Fruit fly (Drosophila melanogaster) whole organism, adult: ENCODE data around the gene CG10663.
A peak's percentile ranks its signal among the peaks of the same experiment; 100 is the strongest.

Experiments
- CG11617 ChIP-seq: fragments of 200-800 bp; sonication (Bioruptor generic); optimal IDR thresholded peaks from 2 replicates; lab custom pipeline; 2017; ENCODE audit warnings: mild to moderate bottlenecking, missing biosample characterization, missing genetic modification reagents, missing genetic modification characterization
- CG12768 ChIP-seq: fragments of 200-800 bp; sonication (Bioruptor generic); optimal IDR thresholded peaks from 2 replicates; lab custom pipeline; 2017; ENCODE audit warnings: missing biosample characterization, missing genetic modification characterization, mild to moderate bottlenecking, moderate library complexity, missing genetic modification reagents
- CG14711 ChIP-seq: fragments of 200-800 bp; sonication (Bioruptor generic); optimal IDR thresholded peaks from 2 replicates; lab custom pipeline; 2018; ENCODE audit warnings: missing biosample characterization, mild to moderate bottlenecking, missing genetic modification characterization, moderate library complexity
- CG1620 ChIP-seq: fragments of 200-800 bp; sonication (Bioruptor generic); optimal IDR thresholded peaks from 2 replicates; lab custom pipeline; 2016; ENCODE audit warnings: missing biosample characterization, missing genetic modification characterization
- CG33017 ChIP-seq: fragments of 200-800 bp; sonication (Bioruptor generic); optimal IDR thresholded peaks from 2 replicates; lab custom pipeline; 2018; ENCODE audit warnings: missing biosample characterization, mild to moderate bottlenecking, missing genetic modification characterization, moderate library complexity
- CG5204 ChIP-seq: fragments of 200-800 bp; sonication (Bioruptor generic); optimal IDR thresholded peaks from 2 replicates; lab custom pipeline; 2016; ENCODE audit warnings: missing biosample characterization, missing genetic modification characterization
- CG7045 ChIP-seq: fragments of 200-800 bp; sonication (Bioruptor generic); optimal IDR thresholded peaks from 2 replicates; lab custom pipeline; 2017; ENCODE audit warnings: missing biosample characterization, mild to moderate bottlenecking, missing genetic modification characterization
- CG7101 ChIP-seq: fragments of 200-800 bp; sonication (Bioruptor generic); optimal IDR thresholded peaks from 2 replicates; lab custom pipeline; 2018; ENCODE audit warnings: missing biosample characterization, mild to moderate bottlenecking, missing genetic modification characterization, moderate library complexity
- Clk ChIP-seq: fragments of 200-800 bp; sonication (Bioruptor generic); optimal IDR thresholded peaks from 2 replicates; lab custom pipeline; 2017; ENCODE audit warnings: missing biosample characterization, missing genetic modification characterization
- Crg-1 ChIP-seq: fragments of 200-800 bp; sonication (Bioruptor generic); optimal IDR thresholded peaks from 2 replicates; lab custom pipeline; 2016; ENCODE audit warnings: missing biosample characterization, missing genetic modification characterization
- Hr96 ChIP-seq: fragments of 200-800 bp; sonication (Bioruptor generic); optimal IDR thresholded peaks from 2 replicates; lab custom pipeline; 2016; ENCODE audit warnings: missing biosample characterization, missing genetic modification characterization
- Mnt ChIP-seq: fragments of 200-800 bp; sonication (Bioruptor generic); optimal IDR thresholded peaks from 2 replicates; lab custom pipeline; 2016; ENCODE audit warnings: missing biosample characterization, mild to moderate bottlenecking, missing genetic modification characterization
- bab1 ChIP-seq: fragments of 200-800 bp; sonication (Bioruptor generic); optimal IDR thresholded peaks from 3 replicates; lab custom pipeline; 2019; ENCODE audit warnings: missing biosample characterization, mild to moderate bottlenecking, missing genetic modification characterization, moderate library complexity
- cic ChIP-seq: fragments of 200-800 bp; sonication (Bioruptor generic); optimal IDR thresholded peaks from 2 replicates; lab custom pipeline; 2017; ENCODE audit warnings: missing biosample characterization, mild to moderate bottlenecking, missing genetic modification characterization, moderate library complexity
- cnc ChIP-seq, 2 experiments: fragments of >200 bp; optimal IDR thresholded peaks; 2 replicates each; lab custom pipeline; 2017
- kay ChIP-seq: fragments of 200-800 bp; sonication (Bioruptor generic); peaks from one replicate; lab custom pipeline; 2016; ENCODE audit warnings: missing biosample characterization, missing genetic modification characterization, borderline replicate concordance
- ovo ChIP-seq: fragments of 200-800 bp; sonication (Bioruptor generic); optimal IDR thresholded peaks from 2 replicates; lab custom pipeline; 2016; ENCODE audit warnings: missing biosample characterization, missing genetic modification characterization
- pad ChIP-seq: fragments of 200-800 bp; sonication (Bioruptor generic); optimal IDR thresholded peaks from 3 replicates; lab custom pipeline; 2017; ENCODE audit warnings: missing biosample characterization, missing genetic modification characterization, mild to moderate bottlenecking, moderate library complexity, missing genetic modification reagents
- tj ChIP-seq: fragments of 200-800 bp; sonication (Bioruptor generic); optimal IDR thresholded peaks from 3 replicates; lab custom pipeline; 2017; ENCODE audit warnings: missing biosample characterization, mild to moderate bottlenecking, missing genetic modification characterization, moderate library complexity
- toe ChIP-seq: fragments of 200-800 bp; sonication (Bioruptor generic); optimal IDR thresholded peaks from 2 replicates; lab custom pipeline; 2016; ENCODE audit warnings: missing biosample characterization, missing genetic modification characterization

The CG10663 gene

DNA sequence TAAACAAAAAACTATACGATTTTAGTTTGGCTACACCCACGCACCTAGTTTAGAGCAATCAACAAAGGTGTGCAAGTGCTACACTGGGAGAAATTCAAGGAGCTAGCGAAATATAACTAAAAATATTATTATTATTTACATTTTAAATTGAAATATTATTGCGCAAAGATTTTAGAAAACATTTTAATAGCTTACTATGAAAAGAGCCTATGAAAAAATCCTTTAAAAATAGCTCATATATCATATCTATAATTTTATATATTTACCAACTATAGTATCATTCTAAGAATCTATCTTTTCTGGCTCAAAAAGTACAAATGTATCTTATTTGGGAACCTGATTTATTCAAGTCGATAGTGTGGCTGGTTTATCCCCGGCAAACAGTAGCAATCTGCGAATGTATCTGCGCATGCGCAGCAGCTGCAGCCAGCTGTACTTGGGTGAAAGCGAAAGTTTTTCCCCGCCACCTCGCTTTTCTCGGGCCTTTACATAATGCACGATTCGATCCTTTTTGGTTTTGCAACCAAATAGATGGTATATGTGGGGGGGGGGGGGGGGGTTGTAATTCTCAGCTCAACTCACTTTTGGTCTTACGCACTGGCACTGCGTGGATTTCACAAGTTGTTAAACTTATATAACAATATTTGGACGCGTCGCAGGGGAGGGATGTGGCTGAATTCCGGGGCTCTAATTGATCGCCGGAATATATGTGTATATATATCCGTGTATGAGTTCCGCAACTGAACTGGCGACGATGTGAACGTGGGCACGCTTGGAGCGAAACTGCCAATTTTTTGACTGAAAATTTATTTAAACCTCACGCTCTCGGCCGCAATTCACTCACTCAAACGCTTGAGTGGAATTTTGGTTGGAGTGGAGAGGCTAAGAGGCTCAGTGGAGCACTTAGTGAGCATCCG lies 11.9 kb upstream of the CG10663 start, which contains the start of gene CG10657:
Gene CG10657 (minus strand): TSS at position 789 of the 917 bp plus-strand sequence.
- TF ChIP-seq kay (GFP tag; lab: Kevin White, UChicago): peak; percentile 25
- no peak for TF ChIP-seq bab1 (GFP tag; lab: Kevin White, UChicago)

- TF ChIP-seq pad (GFP tag; lab: Kevin White, UChicago) (no peak), CG5204 (peak; percentile 27)
These were observed 10.5 kb upstream of the CG10663 start for dm6 chr3L:12495312-12495725.

dm6 chr3L:12494273-12494672 lies 9.4 kb upstream of the CG10663 start:
- no peak for TF ChIP-seq cic (GFP tag; lab: Kevin White, UChicago)
- TF ChIP-seq Hr96 (GFP tag; lab: Kevin White, UChicago): no peak
- TF ChIP-seq CG12768 (GFP tag; lab: Kevin White, UChicago): no peak
- TF ChIP-seq CG11617 (GFP tag; lab: Kevin White, UChicago): no peak
- no peak for TF ChIP-seq CG33017 (tag; lab: Kevin White, UChicago)
- no peak for TF ChIP-seq Crg-1 (GFP tag; lab: Kevin White, UChicago)

DNA sequence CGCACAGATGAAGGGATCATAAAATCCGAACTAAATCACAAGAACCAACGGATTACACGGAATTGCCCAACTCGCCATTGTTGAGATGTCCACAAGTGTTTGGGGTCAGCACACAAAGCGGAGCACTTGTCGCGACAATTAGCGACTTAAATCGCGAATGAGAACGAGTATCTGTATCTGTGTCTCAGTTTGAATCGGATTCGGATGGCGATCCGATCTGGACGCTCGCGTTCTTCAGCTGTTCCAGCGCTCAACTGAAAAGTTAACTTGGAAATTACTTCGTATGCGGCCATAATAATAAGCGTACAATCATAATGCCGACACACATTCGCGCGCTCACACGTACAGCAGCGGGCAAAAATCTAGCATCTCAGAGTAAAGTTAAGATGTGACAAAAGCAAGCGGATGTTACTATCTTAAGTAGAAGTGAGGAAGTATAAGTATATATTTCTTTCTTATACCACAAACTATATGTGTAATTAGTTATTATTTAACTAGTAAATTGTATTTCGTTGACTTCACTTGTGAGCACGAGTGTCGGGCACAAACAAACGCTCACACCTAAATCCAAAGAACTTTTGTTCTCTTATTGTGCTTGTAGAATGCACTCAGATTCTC lies 5.7 kb upstream of the CG10663 start, which contains the start of gene CG10660:
Gene CG10660 (minus strand): TSS at position 259 of the 618 bp plus-strand sequence.
- TF ChIP-seq CG5204 (peak; percentile 89), CG7045 (peak; percentile 88), CG1620 (GFP tag; lab: Kevin White, UChicago) (peak; percentile 54), CG12768 (GFP tag; lab: Kevin White, UChicago) (peak; percentile 90), pad (GFP tag; lab: Kevin White, UChicago) (peak; percentile 58), toe (peak; percentile 58), Clk (GFP tag; lab: Kevin White, UChicago) (peak; percentile 74), Mnt (GFP tag; lab: Kevin White, UChicago) (peak; percentile 68), Hr96 (GFP tag; lab: Kevin White, UChicago) (peak; percentile 64), Crg-1 (GFP tag; lab: Kevin White, UChicago) (peak; percentile 56), CG7101 (tag; lab: Kevin White, UChicago) (peak; percentile 94), CG33017 (tag; lab: Kevin White, UChicago) (peak; percentile 96), cic (GFP tag; lab: Kevin White, UChicago) (peak; percentile 47), cnc (optimal IDR thresholded peaks at IDR 0.05; lab: Kevin White, UChicago) (no peak), CG11617 (GFP tag; lab: Kevin White, UChicago) (peak; percentile 86), kay (GFP tag; lab: Kevin White, UChicago) (peak; percentile 95), tj (GFP tag; lab: Kevin White, UChicago) (peak; percentile 66), ovo (GFP tag; lab: Kevin White, UChicago) (no peak), bab1 (GFP tag; lab: Kevin White, UChicago) (peak; percentile 88), CG14711 (tag; lab: Kevin White, UChicago) (peak; percentile 89)

dm6 chr3L:12489952-12490351 lies 5.1 kb upstream of the CG10663 start:
- no peak for TF ChIP-seq pad (GFP tag; lab: Kevin White, UChicago)
- no peak for TF ChIP-seq CG12768 (GFP tag; lab: Kevin White, UChicago)
- TF ChIP-seq kay (GFP tag; lab: Kevin White, UChicago): no peak
- no peak for TF ChIP-seq CG7101 (tag; lab: Kevin White, UChicago)

- no peak for TF ChIP-seq bab1 (GFP tag; lab: Kevin White, UChicago)
- no peak for TF ChIP-seq Hr96 (GFP tag; lab: Kevin White, UChicago)
- TF ChIP-seq CG7101 (tag; lab: Kevin White, UChicago): no peak
- no peak for TF ChIP-seq toe
- no peak for TF ChIP-seq kay (GFP tag; lab: Kevin White, UChicago)
These were observed 1.3 kb upstream of the CG10663 start for dm6 chr3L:12486175-12486574.

DNA sequence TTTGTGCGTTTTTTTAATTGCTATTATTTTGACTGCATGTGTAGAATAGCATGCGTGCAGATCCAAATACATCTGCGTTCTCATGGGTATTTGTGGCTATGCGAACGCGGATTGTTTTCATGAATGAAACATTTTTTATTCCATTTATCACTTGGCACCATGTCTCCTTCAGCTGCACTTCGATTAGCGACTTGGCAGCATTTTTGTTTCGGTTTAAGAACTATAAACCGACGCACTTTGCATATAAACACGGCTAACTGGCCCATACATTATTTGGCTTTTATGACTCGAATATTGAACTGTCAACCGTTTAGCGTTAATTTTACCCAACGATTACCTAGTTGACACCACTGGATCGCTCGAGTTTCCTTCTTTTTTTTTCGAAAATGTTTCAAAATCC lies 371 bp downstream of the CG10663 start:
- no peak for TF ChIP-seq Mnt (GFP tag; lab: Kevin White, UChicago)
- TF ChIP-seq Hr96 (GFP tag; lab: Kevin White, UChicago): no peak
- TF ChIP-seq CG33017 (tag; lab: Kevin White, UChicago): no peak
- no peak for TF ChIP-seq CG5204
- TF ChIP-seq CG14711 (tag; lab: Kevin White, UChicago): no peak
- no peak for TF ChIP-seq CG11617 (GFP tag; lab: Kevin White, UChicago)
- no peak for TF ChIP-seq CG7045
- TF ChIP-seq pad (GFP tag; lab: Kevin White, UChicago): no peak
- no peak for TF ChIP-seq CG7101 (tag; lab: Kevin White, UChicago)
- TF ChIP-seq bab1 (GFP tag; lab: Kevin White, UChicago): no peak
- no peak for TF ChIP-seq cic (GFP tag; lab: Kevin White, UChicago)
- no peak for TF ChIP-seq tj (GFP tag; lab: Kevin White, UChicago)
